Fruit fly (Drosophila melanogaster): ENCODE data around the gene CG17712.

CG17712 gene

dm6 chr2L:1737057-1737581 is 14.8 kb downstream of the CG17712 start (continued):
- TF ChIP-seq CG12391 (tag; optimal IDR thresholded peaks at IDR 0.05), result peak; percentile 91
- peak; percentile 87 for TF ChIP-seq CHES-1-like (GFP tag; optimal IDR thresholded peaks at IDR 0.05)
- TF ChIP-seq tup (GFP tag; optimal IDR thresholded peaks at IDR 0.05), result peak; percentile 79
- TF ChIP-seq Ravus (GFP tag; IDR thresholded peaks at IDR 0.05), result peak; percentile 64; the same call in 1 of the 2 replicates
- no peak for TF ChIP-seq bowl (GFP tag; IDR thresholded peaks at IDR 0.05)
- peak; percentile 28 for TF ChIP-seq fd64A (GFP tag; optimal IDR thresholded peaks at IDR 0.05)
- TF ChIP-seq CG34224 (GFP tag; IDR thresholded peaks at IDR 0.05; ENCODE audit: partially characterized antibody), result peak; percentile 14; the same call in 1 of the 3 replicates
- peak; percentile 64 for TF ChIP-seq CG5180 (GFP tag; optimal IDR thresholded peaks at IDR 0.05)
- TF ChIP-seq Fer3 (tag; optimal IDR thresholded peaks at IDR 0.05), result peak; percentile 73
- peak; percentile 76 for TF ChIP-seq CG17829 (tag; optimal IDR thresholded peaks at IDR 0.05)
- TF ChIP-seq CG18476 (GFP tag; optimal IDR thresholded peaks at IDR 0.05), result peak; percentile 79
- TF ChIP-seq NC2α (GFP tag; optimal IDR thresholded peaks at IDR 0.05), result peak; percentile 61
- TF ChIP-seq CG32532 (GFP tag; IDR thresholded peaks at IDR 0.05), result peak; percentile 85
- TF ChIP-seq CG17802 (tag; optimal IDR thresholded peaks at IDR 0.05), result peak; percentile 52
- peak; percentile 84 for TF ChIP-seq CG15269 (tag; optimal IDR thresholded peaks at IDR 0.05)
- TF ChIP-seq odd (GFP tag; optimal IDR thresholded peaks at IDR 0.05), result peak; percentile 61
- peak; percentile 56 for TF ChIP-seq Vsx1 (GFP tag; optimal IDR thresholded peaks at IDR 0.05)
- TF ChIP-seq abd-A (tag; optimal IDR thresholded peaks at IDR 0.05), result no peak
- peak; percentile 90 for TF ChIP-seq Atf3 (GFP tag; optimal IDR thresholded peaks at IDR 0.05)
- peak; percentile 92 for TF ChIP-seq CG12942 (GFP tag; optimal IDR thresholded peaks at IDR 0.05)
- peak; percentile 78 for TF ChIP-seq btn (GFP tag; optimal IDR thresholded peaks at IDR 0.05)
- 0 out of 2 replicates have a peak, but pooled peaks have one; percentile 49 for TF ChIP-seq Bgb (GFP tag; IDR thresholded peaks at IDR 0.05; ENCODE audit: partially characterized antibody)
- TF ChIP-seq otp (GFP tag; IDR thresholded peaks at IDR 0.05), result peak; percentile 80
- TF ChIP-seq CG18619 (GFP tag; optimal IDR thresholded peaks at IDR 0.05), result peak; percentile 89
- TF ChIP-seq Ssrp (tag; optimal IDR thresholded peaks at IDR 0.05), result peak; percentile 89
- TF ChIP-seq tx (GFP tag; optimal IDR thresholded peaks at IDR 0.05), result peak; percentile 86
- TF ChIP-seq sim (GFP tag; IDR thresholded peaks at IDR 0.05), result peak; percentile 60
- TF ChIP-seq maf-S (GFP tag; optimal IDR thresholded peaks at IDR 0.05), result peak; percentile 80
- TF ChIP-seq sd (tag; optimal IDR thresholded peaks at IDR 0.05), result peak; percentile 52
- TF ChIP-seq Hey (tag; optimal IDR thresholded peaks at IDR 0.05), result no peak
- TF ChIP-seq ara (GFP tag; IDR thresholded peaks at IDR 0.05), result peak; percentile 87
- peak; percentile 36 for TF ChIP-seq CG13296 (GFP tag; optimal IDR thresholded peaks at IDR 0.05)
- TF ChIP-seq CG17186 (GFP tag; optimal IDR thresholded peaks at IDR 0.05), result peak; percentile 42
- TF ChIP-seq CG6791 (GFP tag; IDR thresholded peaks at IDR 0.05; ENCODE audit: partially characterized antibody), result 0 out of 3 replicates have a peak, but pooled peaks have one; percentile 39
- TF ChIP-seq pnt (GFP tag; optimal IDR thresholded peaks at IDR 0.05), result peak; percentile 94
- TF ChIP-seq CG7372 (GFP tag; IDR thresholded peaks at IDR 0.05), result peak; percentile 64
- TF ChIP-seq CG14710 (tag; optimal IDR thresholded peaks at IDR 0.05), result peak; percentile 77
- peak; percentile 48 for TF ChIP-seq CG7928 (GFP tag; optimal IDR thresholded peaks at IDR 0.05)
- TF ChIP-seq CG7786 (GFP tag; optimal IDR thresholded peaks at IDR 0.05), result peak; percentile 93
- TF ChIP-seq CG10979 (tag; optimal IDR thresholded peaks at IDR 0.05), result peak; percentile 88
- TF ChIP-seq fd96Cb (tag; optimal IDR thresholded peaks at IDR 0.05), result peak; percentile 92
- peak; percentile 77 for TF ChIP-seq Bdp1 (GFP tag; optimal IDR thresholded peaks at IDR 0.05)
- TF ChIP-seq CG9215 (GFP tag; IDR thresholded peaks at IDR 0.05), result peak; percentile 87
- no peak for TF ChIP-seq corto (GFP tag; optimal IDR thresholded peaks at IDR 0.05)
- TF ChIP-seq az2 (GFP tag; optimal IDR thresholded peaks at IDR 0.05), result peak; percentile 90
- peak; percentile 92 for TF ChIP-seq CG2712 (tag; optimal IDR thresholded peaks at IDR 0.05)
- TF ChIP-seq zen (tag; optimal IDR thresholded peaks at IDR 0.05), result peak; percentile 82
- TF ChIP-seq CG1647 (GFP tag; optimal IDR thresholded peaks at IDR 0.05), result peak; percentile 62
- TF ChIP-seq CG1529 (GFP tag; optimal IDR thresholded peaks at IDR 0.05), result peak; percentile 85
